Fruit fly (Drosophila melanogaster) whole organism, embryonic: Measurements from ENCODE around the gene Irbp18.

ENCODE experiments used
- Atf-2 ChIP-seq: fragments of 200-800 bp; sonication (Bioruptor generic); optimal IDR thresholded peaks from 2 replicates; lab custom pipeline; 2016; ENCODE audit warnings: missing biosample characterization, missing genetic modification characterization
- BEAF-32 ChIP-seq: fragments of 200-800 bp; sonication (Bioruptor generic); optimal IDR thresholded peaks from 3 replicates; lab custom pipeline; 2017; ENCODE audit warnings: missing biosample characterization, missing genetic modification characterization, mild to moderate bottlenecking, moderate library complexity, missing genetic modification reagents
- CG10147 ChIP-seq: fragments of 200-800 bp; sonication (Bioruptor generic); optimal IDR thresholded peaks from 2 replicates; lab custom pipeline; 2019; ENCODE audit warnings: missing biosample characterization, mild to moderate bottlenecking, missing genetic modification characterization, moderate library complexity
- CG10321 ChIP-seq: fragments of 200-800 bp; sonication (Bioruptor generic); IDR thresholded peaks from 2 replicates; pipeline ENCODE4 v1.3.6; 2022; ENCODE audit warnings: missing biosample characterization, missing genetic modification characterization
- CG11695 ChIP-seq: fragments of 200-800 bp; sonication (Bioruptor generic); IDR thresholded peaks from 3 replicates; pipeline ENCODE4 v1.3.6; 2022; ENCODE audit warnings: missing biosample characterization, missing genetic modification characterization
- CG13424 ChIP-seq: fragments of 200-800 bp; sonication (Bioruptor generic); optimal IDR thresholded peaks from 2 replicates; lab custom pipeline; 2019; ENCODE audit warnings: missing biosample characterization, mild to moderate bottlenecking, missing genetic modification characterization, moderate library complexity
- CG13624 ChIP-seq: fragments of 200-800 bp; sonication (Bioruptor generic); optimal IDR thresholded peaks from 2 replicates; lab custom pipeline; 2016; ENCODE audit warnings: missing biosample characterization, missing genetic modification characterization
- CG18011 ChIP-seq: fragments of 200-800 bp; sonication (Bioruptor generic); optimal IDR thresholded peaks from 2 replicates; lab custom pipeline; 2017; ENCODE audit warnings: missing biosample characterization, missing genetic modification characterization, mild to moderate bottlenecking, moderate library complexity, missing genotype
- CG1832 ChIP-seq: fragments of 200-800 bp; sonication (Bioruptor generic); optimal IDR thresholded peaks from 2 replicates; lab custom pipeline; 2017; ENCODE audit warnings: missing biosample characterization, mild to moderate bottlenecking, missing genetic modification characterization, inconsistent platforms
- CG18599 ChIP-seq: fragments of 200-800 bp; sonication (Bioruptor generic); optimal IDR thresholded peaks from 3 replicates; lab custom pipeline; 2017; ENCODE audit warnings: missing biosample characterization, missing genetic modification characterization, mild to moderate bottlenecking, moderate library complexity, missing genetic modification reagents
- CG30403 ChIP-seq: fragments of 200-800 bp; sonication (Bioruptor generic); optimal IDR thresholded peaks from 3 replicates; lab custom pipeline; 2016; ENCODE audit warnings: missing biosample characterization, missing genetic modification characterization
- CG31441 ChIP-seq: fragments of 200-800 bp; sonication (Bioruptor generic); IDR thresholded peaks from 2 replicates; pipeline ENCODE4 v1.3.6; 2022; ENCODE audit warnings: missing biosample characterization, missing genetic modification characterization
- CG4282 ChIP-seq: fragments of 200-800 bp; sonication (Bioruptor generic); optimal IDR thresholded peaks from 2 replicates; lab custom pipeline; 2016; ENCODE audit warnings: missing biosample characterization, missing genetic modification characterization
- CG7357 ChIP-seq: fragments of 200-800 bp; sonication (Bioruptor generic); IDR thresholded peaks from 3 replicates; pipeline ENCODE4 v1.3.6; 2022; ENCODE audit warnings: missing biosample characterization, missing genetic modification characterization
- CG9437 ChIP-seq: fragments of 200-800 bp; sonication (Bioruptor generic); optimal IDR thresholded peaks from 2 replicates; lab custom pipeline; 2018; ENCODE audit warnings: missing biosample characterization, mild to moderate bottlenecking, missing genetic modification characterization
- Dek ChIP-seq: fragments of 200-800 bp; sonication (Bioruptor generic); optimal IDR thresholded peaks from 3 replicates; lab custom pipeline; 2019; ENCODE audit warnings: missing biosample characterization, mild to moderate bottlenecking, missing genetic modification characterization, moderate library complexity
- ERR ChIP-seq: fragments of 200-800 bp; sonication (Bioruptor generic); optimal IDR thresholded peaks from 2 replicates; lab custom pipeline; 2016; ENCODE audit warnings: missing biosample characterization, missing genetic modification characterization
- Ets97D ChIP-seq: fragments of 200-800 bp; sonication (Bioruptor generic); optimal IDR thresholded peaks from 3 replicates; lab custom pipeline; 2016; ENCODE audit warnings: missing biosample characterization, missing genetic modification characterization
- HmgZ ChIP-seq: fragments of 200-800 bp; sonication (Bioruptor generic); optimal IDR thresholded peaks from 2 replicates; lab custom pipeline; 2018; ENCODE audit warnings: missing biosample characterization, mild to moderate bottlenecking, missing genetic modification characterization
- Hr51 ChIP-seq, 2 experiments: fragments of 200-800 bp; sonication (Bioruptor generic); optimal IDR thresholded peaks; 2 replicates in 1 of 2; 3 replicates in 1 of 2; lab custom pipeline; 2016 to 2018; ENCODE audit warnings: missing biosample characterization in 2 of 2, missing genetic modification characterization in 2 of 2, mild to moderate bottlenecking in 1 of 2, moderate library complexity in 1 of 2
- Hsf ChIP-seq: fragments of 200-800 bp; sonication (Bioruptor generic); optimal IDR thresholded peaks from 3 replicates; lab custom pipeline; 2016; ENCODE audit warnings: missing biosample characterization, missing genetic modification characterization
- MESR4 ChIP-seq: fragments of 200-800 bp; sonication (Bioruptor generic); optimal IDR thresholded peaks from 2 replicates; lab custom pipeline; 2018; ENCODE audit warnings: missing biosample characterization, mild to moderate bottlenecking, missing genetic modification characterization, moderate library complexity
- Med ChIP-seq: fragments of 200-800 bp; sonication (Bioruptor generic); peaks from one replicate; lab custom pipeline; 2016; ENCODE audit warnings: missing biosample characterization, missing genetic modification characterization, mild to moderate bottlenecking, inconsistent platforms, moderate library complexity
- Mes4 ChIP-seq: fragments of 200-800 bp; sonication (Bioruptor generic); optimal IDR thresholded peaks from 2 replicates; lab custom pipeline; 2016; ENCODE audit warnings: missing biosample characterization, missing genetic modification characterization
- Myb ChIP-seq: fragments of 200-800 bp; sonication (Bioruptor generic); optimal IDR thresholded peaks from 2 replicates; lab custom pipeline; 2016; ENCODE audit warnings: missing biosample characterization, missing genetic modification characterization
- Oaz ChIP-seq: fragments of 200-800 bp; sonication (Bioruptor generic); IDR thresholded peaks from 2 replicates; pipeline ENCODE4 v1.3.6; 2022; ENCODE audit warnings: missing biosample characterization, missing genetic modification characterization
- Spps ChIP-seq: fragments of 200-800 bp; sonication (Bioruptor generic); optimal IDR thresholded peaks from 2 replicates; lab custom pipeline; 2018; ENCODE audit warnings: missing biosample characterization, mild to moderate bottlenecking, missing genetic modification characterization
- TFAM ChIP-seq: fragments of 200-800 bp; sonication (Bioruptor generic); optimal IDR thresholded peaks from 2 replicates; lab custom pipeline; 2017; ENCODE audit warnings: missing biosample characterization, missing genetic modification characterization, inconsistent platforms
- Taf1 ChIP-seq: fragments of 200-800 bp; sonication (Bioruptor generic); IDR thresholded peaks from 2 replicates; pipeline ENCODE4 v1.3.6; 2022; ENCODE audit warnings: missing biosample characterization, missing genetic modification characterization
- ap ChIP-seq: fragments of 200-800 bp; sonication (Bioruptor generic); IDR thresholded peaks from 2 replicates; pipeline ENCODE4 v1.3.6; 2022; ENCODE audit warnings: missing biosample characterization, missing genetic modification characterization
- ato ChIP-seq: fragments of 200-800 bp; sonication (Bioruptor generic); IDR thresholded peaks from 2 replicates; pipeline ENCODE4 v1.3.6; 2022; ENCODE audit warnings: missing biosample characterization, missing genetic modification characterization; ENCODE audit not compliant: partially characterized antibody
- cato ChIP-seq: fragments of 200-800 bp; sonication (Bioruptor generic); optimal IDR thresholded peaks from 2 replicates; lab custom pipeline; 2016; ENCODE audit warnings: missing biosample characterization, missing genetic modification characterization, borderline replicate concordance
- chinmo ChIP-seq: fragments of 200-800 bp; sonication (Bioruptor generic); IDR thresholded peaks from 4 replicates; pipeline ENCODE4 v1.3.6; 2022; ENCODE audit warnings: missing biosample characterization, missing genetic modification characterization; ENCODE audit not compliant: partially characterized antibody
- crol ChIP-seq: fragments of 200-800 bp; sonication (Bioruptor generic); IDR thresholded peaks from 2 replicates; pipeline ENCODE4 v1.3.6; 2022; ENCODE audit warnings: missing biosample characterization, missing genetic modification characterization
- dpn ChIP-seq, 2 experiments: fragments of 200-800 bp; sonication (Bioruptor generic); optimal IDR thresholded peaks; 3 replicates each; lab custom pipeline; 2016; ENCODE audit warnings: missing biosample characterization in 2 of 2, missing genetic modification characterization in 2 of 2
- ems ChIP-seq: fragments of 200-800 bp; sonication (Bioruptor generic); optimal IDR thresholded peaks from 3 replicates; lab custom pipeline; 2016; ENCODE audit warnings: missing biosample characterization, missing genetic modification characterization
- fd3F ChIP-seq: fragments of 200-800 bp; sonication (Bioruptor generic); optimal IDR thresholded peaks from 2 replicates; lab custom pipeline; 2018; ENCODE audit warnings: missing biosample characterization, mild to moderate bottlenecking, missing genetic modification characterization, moderate library complexity
- kah ChIP-seq: fragments of 200-800 bp; sonication (Bioruptor generic); optimal IDR thresholded peaks from 2 replicates; lab custom pipeline; 2018; ENCODE audit warnings: missing biosample characterization, mild to moderate bottlenecking, missing genetic modification characterization
- kni ChIP-seq: fragments of 200-800 bp; sonication (Bioruptor generic); optimal IDR thresholded peaks from 3 replicates; lab custom pipeline; 2017; ENCODE audit warnings: mild to moderate bottlenecking, missing biosample characterization, missing genetic modification reagents, missing genetic modification characterization
- knrl ChIP-seq: fragments of 200-800 bp; sonication (Bioruptor generic); IDR thresholded peaks from 3 replicates; pipeline ENCODE4 v1.3.6; 2022; ENCODE audit warnings: missing biosample characterization, missing genetic modification characterization; ENCODE audit not compliant: partially characterized antibody
- lab ChIP-seq: fragments of 200-800 bp; sonication (Bioruptor generic); optimal IDR thresholded peaks from 3 replicates; lab custom pipeline; 2017; ENCODE audit warnings: missing biosample characterization, missing genetic modification characterization, mild to moderate bottlenecking, moderate library complexity, missing genetic modification reagents
- mam ChIP-seq: fragments of 200-800 bp; sonication (Bioruptor generic); optimal IDR thresholded peaks from 3 replicates; lab custom pipeline; 2016; ENCODE audit warnings: missing biosample characterization, missing genetic modification characterization
- prd ChIP-seq, 3 experiments: fragments of >200 bp in 2 of 3; fragments of 200-800 bp in 1 of 3; sonication (Bioruptor generic) in 1 of 3; optimal IDR thresholded peaks in 2 of 3; IDR thresholded peaks in 1 of 3; 2 replicates in 2 of 3; 3 replicates in 1 of 3; pipeline versions ENCODE4 v1.3.6 to Lab custom; 2017 to 2022; ENCODE audit warnings: missing biosample characterization in 1 of 3, missing genetic modification characterization in 1 of 3
- row ChIP-seq: fragments of 200-800 bp; sonication (Bioruptor generic); IDR thresholded peaks from 3 replicates; pipeline ENCODE4 v1.3.6; 2022; ENCODE audit warnings: missing biosample characterization, missing genetic modification characterization
- salm ChIP-seq: fragments of 200-800 bp; sonication (Bioruptor generic); optimal IDR thresholded peaks from 2 replicates; lab custom pipeline; 2018; ENCODE audit warnings: missing biosample characterization, mild to moderate bottlenecking, missing genetic modification characterization
- sim ChIP-seq: fragments of 200-800 bp; sonication (Bioruptor generic); IDR thresholded peaks from 2 replicates; pipeline ENCODE4 v1.3.6; 2022; ENCODE audit warnings: missing biosample characterization, missing genetic modification characterization
- sr ChIP-seq: fragments of 200-800 bp; sonication (Bioruptor generic); IDR thresholded peaks from 3 replicates; pipeline ENCODE4 v1.3.6; 2022; ENCODE audit warnings: missing biosample characterization, missing genetic modification characterization

Gene Irbp18

dm6 chr3L:11113198-11114197 lies 15.5 kb upstream of the Irbp18 start, which contains the start of gene Sod1 (continued):
- TF ChIP-seq kni (GFP tag; lab: Kevin White, UChicago) (no peak), sr (GFP tag; lab: Robert Waterston, UW) (no peak), CG13424 (tag; lab: Kevin White, UChicago) (no peak), CG10147 (GFP tag; lab: Kevin White, UChicago) (no peak), TFAM (GFP tag; lab: Kevin White, UChicago) (no peak), ERR (GFP tag; lab: Kevin White, UChicago) (peak; percentile 71), Hsf (GFP tag; lab: Kevin White, UChicago) (no peak), CG18599 (GFP tag; lab: Kevin White, UChicago) (no peak), Dek (tag; lab: Kevin White, UChicago) (peak; percentile 9), dpn (GFP tag; optimal IDR thresholded peaks at IDR 0.05; lab: Kevin White, UChicago) (no peak), CG13624 (GFP tag; lab: Kevin White, UChicago) (peak; percentile 2), CG7357 (GFP tag; lab: Robert Waterston, UW) (peak; percentile 71), cato (GFP tag; lab: Kevin White, UChicago) (no peak), fd3F (GFP tag; lab: Kevin White, UChicago) (no peak), Ets97D (peak; percentile 38), lab (GFP tag; lab: Kevin White, UChicago) (no peak), kah (GFP tag; lab: Kevin White, UChicago) (no peak), MESR4 (GFP tag; lab: Kevin White, UChicago) (peak; percentile 75), Hr51 (GFP tag; optimal IDR thresholded peaks at IDR 0.05; lab: Kevin White, UChicago) (no peak), CG1832 (GFP tag; lab: Kevin White, UChicago) (no peak), CG11695 (GFP tag; lab: Robert Waterston, UW) (no peak), CG30403 (no peak), CG10321 (GFP tag; lab: Robert Waterston, UW) (no peak), Atf-2 (no peak), ato (no peak), prd (optimal IDR thresholded peaks at IDR 0.05; lab: Kevin White, UChicago) (no peak), prd (GFP tag; IDR thresholded peaks at IDR 0.05; lab: Robert Waterston, UW) (no peak), Med (GFP tag; lab: Kevin White, UChicago) (peak; percentile 65), CG4282 (GFP tag; lab: Kevin White, UChicago) (no peak), Taf1 (GFP tag; lab: Robert Waterston, UW) (no peak), CG31441 (GFP tag; lab: Robert Waterston, UW) (no peak), ap (GFP tag; lab: Robert Waterston, UW) (no peak), Spps (tag; lab: Kevin White, UChicago) (no peak), knrl (GFP tag; lab: Robert Waterston, UW) (peak; percentile 12; the same call in 1 of the 3 replicates), CG9437 (GFP tag; lab: Kevin White, UChicago) (no peak), mam (GFP tag; lab: Kevin White, UChicago) (no peak), Oaz (GFP tag; lab: Robert Waterston, UW) (no peak), Mes4 (GFP tag; lab: Kevin White, UChicago) (no peak), chinmo (GFP tag; lab: Robert Waterston, UW) (peak; percentile 71; the same call in 1 of the 4 replicates), crol (GFP tag; lab: Robert Waterston, UW) (peak; percentile 93), sim (GFP tag; lab: Robert Waterston, UW) (no peak), BEAF-32 (peak; percentile 20), HmgZ (tag; lab: Kevin White, UChicago) (no peak), ems (GFP tag; lab: Kevin White, UChicago) (no peak), CG18011 (no peak), salm (tag; lab: Kevin White, UChicago) (no peak), Myb (GFP tag; lab: Kevin White, UChicago) (peak; percentile 56), row (GFP tag; lab: Robert Waterston, UW) (peak; percentile 45; the same call in 2 of the 3 replicates)
